Fruit fly (Drosophila melanogaster) whole organism: Measurements from ENCODE around the gene miple2.
A peak's percentile ranks its signal among the peaks of the same experiment; 100 is the strongest.

Experiments
- CG8478 ChIP-seq: fragments of >200 bp; optimal IDR thresholded peaks from 2 replicates; lab custom pipeline; 2018; ENCODE audit warnings: inconsistent platforms
- Dll ChIP-seq: fragments of >200 bp; optimal IDR thresholded peaks from 2 replicates; lab custom pipeline; 2017

DNA sequence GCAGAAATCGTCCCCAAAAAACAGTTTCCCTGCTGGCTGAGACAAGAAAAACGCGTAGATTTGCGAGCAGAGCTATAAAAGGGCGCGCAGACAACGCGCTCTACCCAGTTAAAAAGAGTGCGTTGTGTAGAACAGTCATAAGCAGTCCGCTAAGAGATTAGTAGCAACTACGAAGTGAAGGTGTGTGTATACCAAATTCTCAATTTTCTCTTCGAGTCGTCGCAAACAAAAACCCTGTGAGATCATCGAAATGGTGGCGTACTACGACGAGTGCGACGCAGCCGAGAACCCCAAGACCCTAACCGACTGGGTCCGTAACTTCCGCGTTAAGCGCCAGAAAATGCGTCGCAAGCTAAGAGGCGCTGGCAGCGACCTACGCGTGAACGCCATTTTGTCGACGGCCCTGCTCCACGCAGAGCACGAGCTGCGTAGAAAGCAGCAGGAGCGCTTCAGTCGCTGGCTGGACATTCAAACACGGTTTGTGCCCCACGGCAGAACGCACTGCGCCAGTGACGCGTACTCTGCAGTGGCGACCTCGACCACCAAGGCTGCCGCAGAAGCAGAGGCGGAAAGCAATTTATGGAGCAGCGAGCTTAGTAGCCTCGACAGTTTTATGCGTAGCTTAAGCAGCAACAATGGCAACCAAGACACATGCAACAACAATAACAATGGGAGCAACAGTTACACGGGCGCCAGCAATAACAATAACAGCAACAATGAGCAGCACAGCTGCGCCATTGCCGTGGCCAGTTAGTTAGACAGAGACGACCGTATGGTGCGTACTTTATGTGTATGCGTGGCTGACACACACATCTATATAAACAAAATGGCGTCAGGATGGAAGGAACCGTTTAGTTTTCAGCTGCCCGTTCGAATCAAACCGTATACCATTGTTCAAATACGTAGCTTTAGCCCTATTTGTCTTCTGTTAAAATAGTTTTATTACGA lies 46.7 kb upstream of the miple2 start:
- TF ChIP-seq CG8478 (lab: Kevin White, UChicago) = peak; percentile 45
- TF ChIP-seq Dll (lab: Kevin White, UChicago) = no peak
